Worm (Caenorhabditis elegans) whole organism, L4 larva: Measurements from ENCODE around the gene F46C3.7.

Experiments used
- F26F4.8 ChIP-seq: fragments of 200-800 bp; sonication (Bioruptor generic); conservative IDR thresholded peaks from 2 replicates; pipeline ENCODE4 v1.3.6; 2022; ENCODE audit warnings: missing genetic modification characterization, missing compliant biosample characterization
- Y48G9A.11 ChIP-seq: fragments of 200-800 bp; sonication (Bioruptor generic); IDR thresholded peaks from 2 replicates; pipeline ENCODE4 v1.3.6; 2022; ENCODE audit warnings: missing genetic modification reagents, missing genetic modification characterization, missing compliant biosample characterization
- ZK337.2 ChIP-seq: fragments of 200-800 bp; sonication (Bioruptor generic); IDR thresholded peaks from 2 replicates; pipeline ENCODE4 v1.3.6; 2022; ENCODE audit warnings: missing genetic modification reagents, missing genetic modification characterization, missing compliant biosample characterization
- aha-1 ChIP-seq: fragments of 150-350 bp; peaks from one replicate; lab custom pipeline; 2014; ENCODE audit warnings: missing biosample characterization, missing genetic modification characterization
- ama-1 ChIP-seq: fragments of 150-350 bp; optimal IDR thresholded peaks from 2 replicates; lab custom pipeline; 2014; ENCODE audit warnings: inconsistent platforms, mixed read lengths
- arid-1 ChIP-seq: fragments of 200-800 bp; sonication (Bioruptor generic); conservative IDR thresholded peaks from 2 replicates; pipeline ENCODE4 v1.3.6; 2022; ENCODE audit warnings: missing genetic modification reagents, missing genetic modification characterization, missing compliant biosample characterization
- ctbp-1 ChIP-seq: fragments of 200-800 bp; sonication (Bioruptor generic); IDR thresholded peaks from 2 replicates; pipeline ENCODE4 v1.3.6; 2022; ENCODE audit warnings: missing genetic modification reagents, missing genetic modification characterization, missing compliant biosample characterization
- daf-12 ChIP-seq: fragments of 150-350 bp; optimal IDR thresholded peaks from 2 replicates; lab custom pipeline; 2014; ENCODE audit warnings: missing biosample characterization, missing genetic modification reagents, missing genetic modification characterization
- daf-16 ChIP-seq, 3 experiments: sonication (generic microtip); optimal IDR thresholded peaks; 2 replicates each; lab custom pipeline; 2016 to 2017; ENCODE audit warnings: missing genetic modification characterization in 3 of 3, missing genetic modification reagents in 3 of 3, mild to moderate bottlenecking in 2 of 3, missing compliant biosample characterization in 2 of 3, missing biosample characterization in 1 of 3, moderate library complexity in 1 of 3
- daf-19 ChIP-seq: fragments of 200-800 bp; sonication (Bioruptor generic); conservative IDR thresholded peaks from 2 replicates; pipeline ENCODE4 v1.3.6; 2022; ENCODE audit warnings: missing genetic modification characterization, missing compliant biosample characterization
- dmd-6 ChIP-seq: fragments of 200-800 bp; sonication (Bioruptor generic); IDR thresholded peaks from 2 replicates; pipeline ENCODE4 v1.3.6; 2022; ENCODE audit warnings: missing genetic modification reagents, missing genetic modification characterization, missing compliant biosample characterization
- dve-1 ChIP-seq: sonication (generic microtip); optimal IDR thresholded peaks from 2 replicates; lab custom pipeline; 2017; ENCODE audit warnings: antibody characterized with exemption, mild to moderate bottlenecking, missing genetic modification characterization, missing compliant biosample characterization; ENCODE audit not compliant: insufficient read depth
- egl-43 ChIP-seq: fragments of 200-800 bp; sonication (Bioruptor generic); IDR thresholded peaks from 2 replicates; pipeline ENCODE4 v1.3.6; 2022; ENCODE audit warnings: missing genetic modification reagents, missing genetic modification characterization, missing compliant biosample characterization
- fkh-10 ChIP-seq: fragments of 150-350 bp; optimal IDR thresholded peaks from 2 replicates; lab custom pipeline; 2014; ENCODE audit warnings: missing biosample characterization, missing genetic modification reagents, missing genetic modification characterization
- hlh-11 ChIP-seq: fragments of 200-800 bp; sonication (Bioruptor generic); optimal IDR thresholded peaks from 2 replicates; lab custom pipeline; 2018; ENCODE audit warnings: mild to moderate bottlenecking, missing genetic modification characterization, missing compliant biosample characterization
- hlh-30 ChIP-seq: sonication (generic microtip); optimal IDR thresholded peaks from 2 replicates; lab custom pipeline; 2017; ENCODE audit warnings: antibody characterized with exemption, mild to moderate bottlenecking, missing genetic modification characterization, missing compliant biosample characterization; ENCODE audit not compliant: insufficient read depth
- hmg-1.1 ChIP-seq: fragments of 200-800 bp; sonication (Bioruptor generic); IDR thresholded peaks from 2 replicates; pipeline ENCODE4 v1.3.6; 2022; ENCODE audit warnings: missing genetic modification reagents, missing genetic modification characterization, missing compliant biosample characterization
- lin-13 ChIP-seq: fragments of 150-350 bp; optimal IDR thresholded peaks from 2 replicates; lab custom pipeline; 2014; ENCODE audit warnings: missing biosample characterization, missing genetic modification reagents, missing genetic modification characterization
- lin-38 ChIP-seq: fragments of 200-800 bp; sonication (Bioruptor generic); IDR thresholded peaks from 2 replicates; pipeline ENCODE4 v1.3.6; 2022; ENCODE audit warnings: missing genetic modification reagents, missing genetic modification characterization, missing compliant biosample characterization
- lsy-2 ChIP-seq, 2 experiments: fragments of 150-350 bp in 1 of 2; sonication (generic microtip) in 1 of 2; optimal IDR thresholded peaks; 2 replicates each; lab custom pipeline; 2014 to 2017; ENCODE audit warnings: missing biosample characterization in 2 of 2, missing genetic modification characterization in 2 of 2
- mep-1 ChIP-seq: fragments of 150-350 bp; sonication (generic microtip); optimal IDR thresholded peaks from 3 replicates; lab custom pipeline; 2014; ENCODE audit warnings: missing biosample characterization, missing genetic modification characterization
- mes-2 ChIP-seq: sonication (generic microtip); optimal IDR thresholded peaks from 2 replicates; lab custom pipeline; 2016; ENCODE audit warnings: missing genotype, mild to moderate bottlenecking, missing genetic modification characterization, missing compliant biosample characterization; ENCODE audit not compliant: poor library complexity, severe bottlenecking
- mxl-2 ChIP-seq: fragments of 200-800 bp; sonication (Bioruptor generic); conservative IDR thresholded peaks from 2 replicates; pipeline ENCODE4 v1.3.6; 2022; ENCODE audit warnings: missing genetic modification reagents, missing genetic modification characterization, missing compliant biosample characterization
- mxl-3 ChIP-seq: fragments of 200-800 bp; sonication (Bioruptor generic); optimal IDR thresholded peaks from 2 replicates; lab custom pipeline; 2018; ENCODE audit warnings: mild to moderate bottlenecking, missing genetic modification characterization, missing compliant biosample characterization
- nhr-102 ChIP-seq: sonication (generic microtip); optimal IDR thresholded peaks from 2 replicates; lab custom pipeline; 2016; ENCODE audit warnings: mild to moderate bottlenecking, missing genetic modification characterization, moderate library complexity, missing compliant biosample characterization
- nhr-25 ChIP-seq: sonication (generic microtip); optimal IDR thresholded peaks from 2 replicates; lab custom pipeline; 2017; ENCODE audit warnings: missing genetic modification characterization, mild to moderate bottlenecking, missing compliant biosample characterization, antibody characterized with exemption, moderate library complexity, borderline replicate concordance; ENCODE audit not compliant: insufficient read depth
- nhr-28 ChIP-seq: fragments of 150-350 bp; optimal IDR thresholded peaks from 2 replicates; lab custom pipeline; 2014; ENCODE audit warnings: missing biosample characterization, missing genetic modification characterization
- nhr-41 ChIP-seq: fragments of 200-800 bp; sonication (Bioruptor generic); IDR thresholded peaks from 2 replicates; pipeline ENCODE4 v1.3.6; 2022; ENCODE audit warnings: missing genetic modification reagents, missing genetic modification characterization, missing compliant biosample characterization
- pha-4 ChIP-seq, 2 experiments: fragments of 150-350 bp in 1 of 2; fragments of 200-800 bp in 1 of 2; sonication (Bioruptor generic) in 1 of 2; IDR thresholded peaks in 1 of 2; optimal IDR thresholded peaks in 1 of 2; 2 replicates each; pipeline versions ENCODE4 v1.3.6 to Lab custom; 2014 to 2022; ENCODE audit warnings: missing genetic modification characterization in 2 of 2, missing genetic modification reagents in 2 of 2, missing biosample characterization in 1 of 2, missing compliant biosample characterization in 1 of 2
- php-3 ChIP-seq: fragments of 200-800 bp; sonication (Bioruptor generic); IDR thresholded peaks from 2 replicates; pipeline ENCODE4 v1.3.6; 2022; ENCODE audit warnings: missing genetic modification reagents, missing genetic modification characterization, missing compliant biosample characterization
- pqm-1 ChIP-seq: sonication (generic microtip); optimal IDR thresholded peaks from 2 replicates; lab custom pipeline; 2017; ENCODE audit warnings: missing biosample characterization, missing genetic modification characterization
- rbr-2 ChIP-seq: sonication (generic microtip); optimal IDR thresholded peaks from 2 replicates; lab custom pipeline; 2016; ENCODE audit warnings: missing genotype, missing genetic modification characterization, missing compliant biosample characterization
- saeg-2 ChIP-seq: fragments of 200-800 bp; sonication (Bioruptor generic); IDR thresholded peaks from 2 replicates; pipeline ENCODE4 v1.3.6; 2022; ENCODE audit warnings: missing genetic modification reagents, missing genetic modification characterization, missing compliant biosample characterization
- set-16 ChIP-seq: fragments of 200-800 bp; sonication (Bioruptor generic); IDR thresholded peaks from 2 replicates; pipeline ENCODE4 v1.3.6; 2022; ENCODE audit warnings: missing genetic modification reagents, missing genetic modification characterization, missing compliant biosample characterization
- skn-1 ChIP-seq: fragments of 150-350 bp; optimal IDR thresholded peaks from 2 replicates; lab custom pipeline; 2014; ENCODE audit warnings: missing biosample characterization, missing genetic modification characterization
- snpc-1.2 ChIP-seq: fragments of 200-800 bp; sonication (Bioruptor generic); IDR thresholded peaks from 2 replicates; pipeline ENCODE4 v1.3.6; 2022; ENCODE audit warnings: missing genetic modification reagents, missing genetic modification characterization, missing compliant biosample characterization
- tra-1 ChIP-seq: fragments of 200-800 bp; sonication (Bioruptor generic); IDR thresholded peaks from 2 replicates; pipeline ENCODE4 v1.3.6; 2022; ENCODE audit warnings: missing genetic modification reagents, missing genetic modification characterization, missing compliant biosample characterization
- unc-62 ChIP-seq, 3 experiments: fragments of 150-350 bp in 1 of 3; sonication (generic microtip); optimal IDR thresholded peaks in 2 of 3; peaks in 1 of 3; 1 replicate in 1 of 3; 2 replicates in 2 of 3; lab custom pipeline; 2014 to 2017; ENCODE audit warnings: missing biosample characterization in 3 of 3, missing genetic modification characterization in 3 of 3, missing genetic modification reagents in 3 of 3, missing genotype in 1 of 3
- zfp-3 ChIP-seq: fragments of 200-800 bp; sonication (Bioruptor generic); conservative IDR thresholded peaks from 2 replicates; pipeline ENCODE4 v1.3.6; 2022; ENCODE audit warnings: missing genetic modification reagents, missing genetic modification characterization, missing compliant biosample characterization
- zip-2 ChIP-seq: fragments of 150-350 bp; optimal IDR thresholded peaks from 2 replicates; lab custom pipeline; 2014; ENCODE audit warnings: missing biosample characterization, missing genetic modification characterization

The F46C3.7 gene

ce11 chrX:11465215-11465614, 25.4 kb downstream of the F46C3.7 start, which contains the start of gene lin-14 (continued):
- TF ChIP-seq nhr-25 (tag; lab: Kevin White, UChicago) (peak; percentile 48), daf-12 (no peak), pha-4 (GFP tag; IDR thresholded peaks at IDR 0.05; lab: Robert Waterston, UW) (peak; percentile 64), pha-4 (tag; optimal IDR thresholded peaks at IDR 0.05; lab: Kevin White, UChicago) (peak; percentile 59), lsy-2 (tag; optimal IDR thresholded peaks at IDR 0.05; lab: Kevin White, UChicago) (peak; percentile 9 to 52), fkh-10 (GFP tag; lab: Kevin White, UChicago) (no peak), skn-1 (tag; lab: Kevin White, UChicago) (no peak), mxl-3 (GFP tag; lab: Kevin White, UChicago) (peak; percentile 91), snpc-1.2 (no peak)

ce11 chrX:11466444-11467319, 26.8 kb downstream of the F46C3.7 start:
- TF ChIP-seq dve-1 (tag; lab: Kevin White, UChicago) (peak; percentile 22), pqm-1 (tag; lab: Kevin White, UChicago) (peak; percentile 41), nhr-102 (tag; lab: Kevin White, UChicago) (no peak), zip-2 (tag; lab: Kevin White, UChicago) (no peak), zfp-3 (GFP tag; lab: Robert Waterston, UW) (no peak), mxl-2 (GFP tag; lab: Robert Waterston, UW) (no peak), dmd-6 (GFP tag; lab: Robert Waterston, UW) (peak; percentile 61), nhr-28 (tag; lab: Kevin White, UChicago) (peak; percentile 53), php-3 (peak; percentile 72), tra-1 (GFP tag; lab: Robert Waterston, UW) (no peak), mes-2 (tag; lab: Kevin White, UChicago) (peak; percentile 11), pha-4 (GFP tag; IDR thresholded peaks at IDR 0.05; lab: Robert Waterston, UW) (no peak), pha-4 (tag; optimal IDR thresholded peaks at IDR 0.05; lab: Kevin White, UChicago) (peak; percentile 56)
- TF ChIP-seq, all 104 proteins: peak for 7

ce11 chrX:11467320-11467732, 27.5 kb downstream of the F46C3.7 start:
- TF ChIP-seq daf-19 (GFP tag; lab: Robert Waterston, UW) (0 out of 2 replicates have a peak, but pooled peaks have one; percentile 57), fkh-10 (GFP tag; lab: Kevin White, UChicago) (peak; percentile 90), rbr-2 (tag; lab: Kevin White, UChicago) (peak; percentile 80), hlh-30 (peak; percentile 90), hmg-1.1 (peak; percentile 82), ctbp-1 (GFP tag; lab: Robert Waterston, UW) (peak; percentile 80), arid-1 (GFP tag; lab: Robert Waterston, UW) (0 out of 2 replicates have a peak, but pooled peaks have one; percentile 41), mep-1 (peak; percentile 89), mxl-3 (GFP tag; lab: Kevin White, UChicago) (peak; percentile 65), daf-16 (GFP tag; optimal IDR thresholded peaks at IDR 0.05; lab: Kevin White, UChicago) (peak in 1 of 2 experiments; percentile 15), daf-16 (tag; optimal IDR thresholded peaks at IDR 0.05; lab: Kevin White, UChicago) (no peak), mes-2 (tag; lab: Kevin White, UChicago) (peak; percentile 55), lin-38 (GFP tag; lab: Robert Waterston, UW) (0 out of 2 replicates have a peak, but pooled peaks have one; percentile 19), nhr-41 (GFP tag; lab: Robert Waterston, UW) (no peak), saeg-2 (0 out of 2 replicates have a peak, but pooled peaks have one; percentile 16), lin-13 (GFP tag; lab: Kevin White, UChicago) (peak; percentile 35), set-16 (GFP tag; lab: Robert Waterston, UW) (peak; percentile 67), unc-62 (GFP tag; optimal IDR thresholded peaks at IDR 0.05 in 1 of 2; lab: Kevin White, UChicago) (peak in 1 of 2 experiments; percentile 97), unc-62 (tag; optimal IDR thresholded peaks at IDR 0.05; lab: Kevin White, UChicago) (no peak), lsy-2 (tag; optimal IDR thresholded peaks at IDR 0.05; lab: Kevin White, UChicago) (peak; percentile 59 to 65), aha-1 (tag; lab: Kevin White, UChicago) (peak; percentile 95), dmd-6 (GFP tag; lab: Robert Waterston, UW) (no peak), ZK337.2 (GFP tag; lab: Robert Waterston, UW) (0 out of 2 replicates have a peak, but pooled peaks have one; percentile 5), F26F4.8 (GFP tag; lab: Robert Waterston, UW) (no peak), hlh-11 (peak; percentile 73), dve-1 (tag; lab: Kevin White, UChicago) (peak; percentile 7), egl-43 (GFP tag; lab: Robert Waterston, UW) (peak; percentile 34; the same call in 1 of the 2 replicates), Y48G9A.11 (GFP tag; lab: Robert Waterston, UW) (no peak), ama-1 (lab: Kevin White, UChicago) (peak; percentile 61)
